Fruit fly (Drosophila melanogaster) whole organism, embryonic: ENCODE data around the gene CG7601.

ENCODE experiments used
- CG10209 ChIP-seq: fragments of 200-800 bp; sonication (Bioruptor generic); optimal IDR thresholded peaks from 3 replicates; lab custom pipeline; 2017; ENCODE audit warnings: missing biosample characterization, mild to moderate bottlenecking, missing genetic modification characterization, missing genetic modification reagents
- CG1024 ChIP-seq: fragments of 200-800 bp; sonication (Bioruptor generic); IDR thresholded peaks from 2 replicates; pipeline ENCODE4 v1.3.6; 2022; ENCODE audit warnings: missing biosample characterization, missing genetic modification characterization
- CG10366 ChIP-seq: fragments of 200-800 bp; sonication (Bioruptor generic); IDR thresholded peaks from 2 replicates; pipeline ENCODE4 v1.3.6; 2022; ENCODE audit warnings: missing biosample characterization, missing genetic modification characterization
- CG10431 ChIP-seq: fragments of 200-800 bp; sonication (Bioruptor generic); optimal IDR thresholded peaks from 3 replicates; lab custom pipeline; 2018; ENCODE audit warnings: missing biosample characterization, mild to moderate bottlenecking, missing genetic modification characterization
- CG10565 ChIP-seq: fragments of 200-800 bp; sonication (Bioruptor generic); optimal IDR thresholded peaks from 3 replicates; lab custom pipeline; 2016; ENCODE audit warnings: missing biosample characterization, mild to moderate bottlenecking, missing genetic modification characterization
- CG11247 ChIP-seq: fragments of 200-800 bp; sonication (Bioruptor generic); IDR thresholded peaks from 2 replicates; pipeline ENCODE4 v1.3.6; 2022; ENCODE audit warnings: missing biosample characterization, missing genetic modification characterization
- CG12391 ChIP-seq: fragments of 200-800 bp; sonication (Bioruptor generic); optimal IDR thresholded peaks from 3 replicates; lab custom pipeline; 2018; ENCODE audit warnings: missing biosample characterization, mild to moderate bottlenecking, missing genetic modification characterization, moderate library complexity
- CG13123 ChIP-seq: fragments of 200-800 bp; sonication (Bioruptor generic); optimal IDR thresholded peaks from 2 replicates; lab custom pipeline; 2016; ENCODE audit warnings: missing biosample characterization, missing genetic modification characterization
- CG14441 ChIP-seq: fragments of 200-800 bp; sonication (Bioruptor generic); IDR thresholded peaks from 2 replicates; pipeline ENCODE4 v1.3.6; 2022; ENCODE audit warnings: missing biosample characterization, missing genetic modification characterization
- CG15269 ChIP-seq: fragments of 200-800 bp; sonication (Bioruptor generic); optimal IDR thresholded peaks from 2 replicates; lab custom pipeline; 2018; ENCODE audit warnings: missing biosample characterization, mild to moderate bottlenecking, missing genetic modification characterization, moderate library complexity
- CG15479 ChIP-seq: fragments of 200-800 bp; sonication (Bioruptor generic); optimal IDR thresholded peaks from 3 replicates; lab custom pipeline; 2019; ENCODE audit warnings: missing biosample characterization, mild to moderate bottlenecking, missing genetic modification characterization, moderate library complexity
- CG15514 ChIP-seq: fragments of 200-800 bp; sonication (Bioruptor generic); optimal IDR thresholded peaks from 3 replicates; lab custom pipeline; 2017; ENCODE audit warnings: missing biosample characterization, missing genetic modification characterization, mild to moderate bottlenecking, moderate library complexity, missing genetic modification reagents
- CG1602 ChIP-seq: fragments of 200-800 bp; sonication (Bioruptor generic); optimal IDR thresholded peaks from 3 replicates; lab custom pipeline; 2016; ENCODE audit warnings: missing biosample characterization, missing genetic modification characterization
- CG1792 ChIP-seq: fragments of 200-800 bp; sonication (Bioruptor generic); optimal IDR thresholded peaks from 2 replicates; lab custom pipeline; 2016; ENCODE audit warnings: missing biosample characterization, missing genetic modification characterization
- CG18619 ChIP-seq: fragments of 200-800 bp; sonication (Bioruptor generic); optimal IDR thresholded peaks from 3 replicates; lab custom pipeline; 2017; ENCODE audit warnings: missing biosample characterization, mild to moderate bottlenecking, missing genetic modification characterization
- CG30403 ChIP-seq: fragments of 200-800 bp; sonication (Bioruptor generic); optimal IDR thresholded peaks from 3 replicates; lab custom pipeline; 2016; ENCODE audit warnings: missing biosample characterization, missing genetic modification characterization
- CG32767 ChIP-seq: fragments of 200-800 bp; sonication (Bioruptor generic); IDR thresholded peaks from 2 replicates; pipeline ENCODE4 v1.3.6; 2022; ENCODE audit warnings: missing biosample characterization, missing genetic modification characterization
- CG33557 ChIP-seq: fragments of 200-800 bp; sonication (Bioruptor generic); optimal IDR thresholded peaks from 2 replicates; lab custom pipeline; 2019; ENCODE audit warnings: missing biosample characterization, mild to moderate bottlenecking, missing genetic modification characterization, moderate library complexity
- CG4730 ChIP-seq: fragments of 200-800 bp; sonication (Bioruptor generic); IDR thresholded peaks from 2 replicates; pipeline ENCODE4 v1.3.6; 2022; ENCODE audit warnings: missing biosample characterization, missing genetic modification characterization
- CG5245 ChIP-seq: fragments of 200-800 bp; sonication (Bioruptor generic); optimal IDR thresholded peaks from 3 replicates; lab custom pipeline; 2016; ENCODE audit warnings: missing biosample characterization, missing genetic modification characterization
- E2f1 ChIP-seq: fragments of 200-800 bp; sonication (Bioruptor generic); IDR thresholded peaks from 2 replicates; pipeline ENCODE4 v1.3.6; 2022; ENCODE audit warnings: missing biosample characterization, missing genetic modification characterization
- HLHmδ ChIP-seq: fragments of 200-800 bp; sonication (Bioruptor generic); optimal IDR thresholded peaks from 2 replicates; lab custom pipeline; 2018; ENCODE audit warnings: missing biosample characterization, mild to moderate bottlenecking, missing genetic modification characterization, moderate library complexity
- Hmx ChIP-seq: fragments of 200-800 bp; sonication (Bioruptor generic); optimal IDR thresholded peaks from 2 replicates; lab custom pipeline; 2016; ENCODE audit warnings: missing biosample characterization, missing genetic modification characterization
- Kr ChIP-seq: fragments of 200-800 bp; sonication (Bioruptor generic); optimal IDR thresholded peaks from 2 replicates; lab custom pipeline; 2017; ENCODE audit warnings: missing biosample characterization, mild to moderate bottlenecking, missing genetic modification characterization
- Ravus ChIP-seq: fragments of 200-800 bp; sonication (Bioruptor generic); IDR thresholded peaks from 2 replicates; pipeline ENCODE4 v1.3.6; 2022; ENCODE audit warnings: missing biosample characterization, missing genetic modification characterization
- Scr ChIP-seq: fragments of 200-800 bp; sonication (Bioruptor generic); IDR thresholded peaks from 2 replicates; pipeline ENCODE4 v1.3.6; 2022; ENCODE audit warnings: missing biosample characterization, missing genetic modification characterization; ENCODE audit not compliant: partially characterized antibody
- Sox102F ChIP-seq: fragments of 200-800 bp; sonication (Bioruptor generic); optimal IDR thresholded peaks from 2 replicates; lab custom pipeline; 2018; ENCODE audit warnings: missing biosample characterization, mild to moderate bottlenecking, missing genetic modification characterization, moderate library complexity
- Vsx1 ChIP-seq: fragments of 200-800 bp; sonication (Bioruptor generic); optimal IDR thresholded peaks from 2 replicates; lab custom pipeline; 2017; ENCODE audit warnings: missing biosample characterization, mild to moderate bottlenecking, missing genetic modification characterization, missing genetic modification reagents
- az2 ChIP-seq: fragments of 200-800 bp; sonication (Bioruptor generic); optimal IDR thresholded peaks from 3 replicates; lab custom pipeline; 2016; ENCODE audit warnings: missing biosample characterization, missing genetic modification characterization
- bbx ChIP-seq: fragments of 200-800 bp; sonication (Bioruptor generic); IDR thresholded peaks from 2 replicates; pipeline ENCODE4 v1.3.6; 2022; ENCODE audit warnings: missing biosample characterization, missing genetic modification characterization; ENCODE audit not compliant: partially characterized antibody
- cad ChIP-seq: fragments of >200 bp; optimal IDR thresholded peaks from 2 replicates; lab custom pipeline; 2017; ENCODE audit warnings: missing biosample characterization, missing genetic modification characterization
- croc ChIP-seq: fragments of 200-800 bp; sonication (Bioruptor generic); conservative IDR thresholded peaks from 3 replicates; pipeline ENCODE4 v1.3.6; 2022; ENCODE audit warnings: missing biosample characterization, missing genetic modification characterization
- cwo ChIP-seq: fragments of 200-800 bp; sonication (Bioruptor generic); optimal IDR thresholded peaks from 3 replicates; lab custom pipeline; 2017; ENCODE audit warnings: missing biosample characterization, missing genetic modification characterization, mild to moderate bottlenecking, moderate library complexity, missing genetic modification reagents
- exex ChIP-seq: fragments of 200-800 bp; sonication (Bioruptor generic); optimal IDR thresholded peaks from 4 replicates; lab custom pipeline; 2018; ENCODE audit warnings: missing biosample characterization, mild to moderate bottlenecking, missing genetic modification characterization, moderate library complexity
- hkb ChIP-seq, 2 experiments: fragments of 200-800 bp in 1 of 2; fragments of >200 bp in 1 of 2; sonication (Bioruptor generic) in 1 of 2; IDR thresholded peaks in 1 of 2; optimal IDR thresholded peaks in 1 of 2; 2 replicates each; pipeline versions ENCODE4 v1.3.6 to Lab custom; 2017 to 2022; ENCODE audit warnings: missing biosample characterization in 1 of 2, missing genetic modification characterization in 1 of 2
- jigr1 ChIP-seq: fragments of 200-800 bp; sonication (Bioruptor generic); IDR thresholded peaks from 3 replicates; pipeline ENCODE4 v1.3.6; 2022; ENCODE audit warnings: missing biosample characterization, missing genetic modification characterization
- lilli ChIP-seq: fragments of 200-800 bp; sonication (Bioruptor generic); optimal IDR thresholded peaks from 3 replicates; lab custom pipeline; 2016; ENCODE audit warnings: missing biosample characterization, missing genetic modification characterization
- nerfin-1 ChIP-seq: fragments of 200-800 bp; sonication (Bioruptor generic); optimal IDR thresholded peaks from 3 replicates; lab custom pipeline; 2019; ENCODE audit warnings: missing biosample characterization, mild to moderate bottlenecking, missing genetic modification characterization, moderate library complexity
- nerfin-2 ChIP-seq: fragments of 200-800 bp; sonication (Bioruptor generic); IDR thresholded peaks from 2 replicates; pipeline ENCODE4 v1.3.6; 2022; ENCODE audit warnings: missing biosample characterization, missing genetic modification characterization; ENCODE audit not compliant: partially characterized antibody
- schlank ChIP-seq: fragments of 200-800 bp; sonication (Bioruptor generic); optimal IDR thresholded peaks from 2 replicates; lab custom pipeline; 2018; ENCODE audit warnings: missing biosample characterization, mild to moderate bottlenecking, missing genetic modification characterization
- sr ChIP-seq: fragments of 200-800 bp; sonication (Bioruptor generic); IDR thresholded peaks from 3 replicates; pipeline ENCODE4 v1.3.6; 2022; ENCODE audit warnings: missing biosample characterization, missing genetic modification characterization
- sug ChIP-seq: fragments of 200-800 bp; optimal IDR thresholded peaks from 2 replicates; lab custom pipeline; 2019; ENCODE audit warnings: missing biosample characterization, mild to moderate bottlenecking, missing genetic modification characterization, moderate library complexity
- tin ChIP-seq: fragments of 200-800 bp; sonication (Bioruptor generic); optimal IDR thresholded peaks from 3 replicates; lab custom pipeline; 2016; ENCODE audit warnings: missing biosample characterization, missing genetic modification characterization
- tna ChIP-seq: fragments of 200-800 bp; sonication (Bioruptor generic); IDR thresholded peaks from 2 replicates; pipeline ENCODE4 v1.3.6; 2022; ENCODE audit warnings: missing biosample characterization, missing genetic modification characterization; ENCODE audit not compliant: partially characterized antibody
- ttk ChIP-seq: fragments of 200-800 bp; sonication (Bioruptor generic); IDR thresholded peaks from 2 replicates; pipeline ENCODE4 v2.1.2; 2022; ENCODE audit warnings: missing biosample characterization, missing genetic modification characterization
- vfl ChIP-seq: fragments of 200-800 bp; sonication (Bioruptor generic); optimal IDR thresholded peaks from 2 replicates; lab custom pipeline; 2016; ENCODE audit warnings: missing biosample characterization, missing genetic modification characterization
- vvl ChIP-seq: fragments of 200-800 bp; sonication (Bioruptor generic); IDR thresholded peaks from 2 replicates; pipeline ENCODE4 v1.3.6; 2022; ENCODE audit warnings: missing biosample characterization, missing genetic modification characterization
- wor ChIP-seq: fragments of 200-800 bp; sonication (Bioruptor generic); IDR thresholded peaks from 2 replicates; pipeline ENCODE4 v1.3.6; 2022; ENCODE audit warnings: missing biosample characterization, missing genetic modification characterization
- zen ChIP-seq: fragments of 200-800 bp; sonication (Bioruptor generic); optimal IDR thresholded peaks from 3 replicates; lab custom pipeline; 2018; ENCODE audit warnings: missing biosample characterization, mild to moderate bottlenecking, missing genetic modification characterization, moderate library complexity
- zf30C ChIP-seq: fragments of 200-800 bp; sonication (Bioruptor generic); optimal IDR thresholded peaks from 3 replicates; lab custom pipeline; 2018; ENCODE audit warnings: missing biosample characterization, mild to moderate bottlenecking, missing genetic modification characterization

The CG7601 gene

DNA sequence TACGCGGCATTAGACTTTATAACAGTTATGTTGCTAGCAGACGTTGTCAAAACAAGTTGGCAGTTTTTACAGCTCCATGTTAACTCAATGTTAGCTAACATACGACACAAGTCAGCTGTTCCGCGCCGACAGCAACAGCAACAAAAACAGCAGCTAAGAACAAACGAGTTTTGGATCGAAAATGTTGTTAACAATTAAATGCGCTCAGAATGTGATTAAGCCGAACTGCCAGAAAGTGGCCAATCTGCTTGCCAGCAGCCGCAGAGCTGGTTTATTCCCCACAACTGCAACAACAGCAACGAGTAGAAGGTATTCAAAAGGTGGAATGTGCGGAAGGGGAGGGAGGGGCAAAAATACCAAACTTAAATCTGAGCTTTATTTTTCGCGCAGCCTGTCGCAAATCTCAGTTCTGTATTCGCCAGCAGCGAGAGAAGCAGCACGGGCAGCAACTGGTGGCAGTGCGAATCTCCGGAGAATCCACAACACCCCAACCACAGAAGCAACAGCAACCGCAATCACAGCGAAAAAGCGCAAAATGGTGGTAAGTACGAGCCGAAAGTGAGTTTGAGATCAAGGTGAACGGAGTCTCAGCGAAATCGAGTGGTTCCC is 13.4 kb downstream of the CG7601 start, which contains the start of gene Pcd (continued):
- no peak for TF ChIP-seq CG14441 (GFP tag; lab: Robert Waterston, UW)
- TF ChIP-seq Scr (GFP tag; lab: Robert Waterston, UW): 0 out of 2 replicates have a peak, but pooled peaks have one; percentile 17
- no peak for TF ChIP-seq CG4730
- no peak for TF ChIP-seq cad (GFP tag; lab: Kevin White, UChicago)
- TF ChIP-seq CG1024: no peak
- TF ChIP-seq CG32767 (GFP tag; lab: Robert Waterston, UW): 0 out of 2 replicates have a peak, but pooled peaks have one; percentile 21
- no peak for TF ChIP-seq CG11247 (GFP tag; lab: Robert Waterston, UW)
- no peak for TF ChIP-seq CG1792 (GFP tag; lab: Kevin White, UChicago)
- peak; percentile 77 for TF ChIP-seq CG15514 (GFP tag; lab: Kevin White, UChicago)
- TF ChIP-seq hkb (optimal IDR thresholded peaks at IDR 0.05; lab: Kevin White, UChicago): no peak
- TF ChIP-seq hkb (GFP tag; IDR thresholded peaks at IDR 0.05; lab: Robert Waterston, UW): no peak
- TF ChIP-seq Vsx1 (GFP tag; lab: Kevin White, UChicago): no peak
- TF ChIP-seq zen (tag; lab: Kevin White, UChicago): no peak
- TF ChIP-seq CG15269 (tag; lab: Kevin White, UChicago): no peak
- no peak for TF ChIP-seq zf30C (GFP tag; lab: Kevin White, UChicago)
- TF ChIP-seq croc (GFP tag; lab: Robert Waterston, UW): no peak
- TF ChIP-seq CG1602 (GFP tag; lab: Kevin White, UChicago): no peak
- TF ChIP-seq CG15479: no peak
- no peak for TF ChIP-seq tin
- no peak for TF ChIP-seq CG10565 (GFP tag; lab: Kevin White, UChicago)
- TF ChIP-seq Sox102F (GFP tag; lab: Kevin White, UChicago): no peak
- no peak for TF ChIP-seq vvl (GFP tag; lab: Robert Waterston, UW)
- TF ChIP-seq sr: no peak
- no peak for TF ChIP-seq lilli (GFP tag; lab: Kevin White, UChicago)
- no peak for TF ChIP-seq Kr (GFP tag; lab: Kevin White, UChicago)
- TF ChIP-seq CG33557 (GFP tag; lab: Kevin White, UChicago): no peak
- TF ChIP-seq CG12391 (tag; lab: Kevin White, UChicago): no peak
- no peak for TF ChIP-seq CG10366 (GFP tag; lab: Robert Waterston, UW)
- TF ChIP-seq HLHmδ (GFP tag; lab: Kevin White, UChicago): no peak
- TF ChIP-seq az2: no peak
- no peak for TF ChIP-seq CG10209 (GFP tag; lab: Kevin White, UChicago)
- TF ChIP-seq ttk (GFP tag; lab: Robert Waterston, UW): no peak
- no peak for TF ChIP-seq cwo (GFP tag; lab: Kevin White, UChicago)
- TF ChIP-seq vfl: no peak
- TF ChIP-seq wor (GFP tag; lab: Robert Waterston, UW): no peak
- TF ChIP-seq sug (tag; lab: Kevin White, UChicago): peak; percentile 3
- TF ChIP-seq E2f1 (GFP tag; lab: Robert Waterston, UW): no peak
- no peak for TF ChIP-seq CG10431 (GFP tag; lab: Kevin White, UChicago)
- TF ChIP-seq Hmx (GFP tag; lab: Kevin White, UChicago): no peak
- TF ChIP-seq CG18619: no peak
- TF ChIP-seq CG13123 (GFP tag; lab: Kevin White, UChicago): no peak
- no peak for TF ChIP-seq Ravus (GFP tag; lab: Robert Waterston, UW)
- TF ChIP-seq jigr1 (GFP tag; lab: Robert Waterston, UW): no peak
- TF ChIP-seq CG30403: no peak
- no peak for TF ChIP-seq CG5245
- TF ChIP-seq tna (GFP tag; lab: Robert Waterston, UW): no peak
- TF ChIP-seq exex (tag; lab: Kevin White, UChicago): no peak
- TF ChIP-seq nerfin-1 (tag; lab: Kevin White, UChicago): no peak
- TF ChIP-seq nerfin-2 (GFP tag; lab: Robert Waterston, UW): no peak
- TF ChIP-seq bbx: peak; percentile 31; the same call in 1 of the 2 replicates
- no peak for TF ChIP-seq schlank (tag; lab: Kevin White, UChicago)
